Fruit fly (Drosophila melanogaster) Kc167 (cell line): ENCODE measurements around the gene dome.

Source experiments
- Myc ChIP-seq: fragments of >200 bp; optimal IDR thresholded peaks from 2 replicates; lab custom pipeline; 2017; ENCODE audit warnings: missing external identifiers
- Sin3A ChIP-seq: fragments of >200 bp; optimal IDR thresholded peaks from 2 replicates; lab custom pipeline; 2018; ENCODE audit warnings: missing external identifiers
- h ChIP-seq: fragments of >200 bp; optimal IDR thresholded peaks from 3 replicates; lab custom pipeline; 2018; ENCODE audit warnings: missing external identifiers
- insv ChIP-seq: fragments of >200 bp; optimal IDR thresholded peaks from 3 replicates; lab custom pipeline; 2018; ENCODE audit warnings: missing external identifiers
- psq ChIP-seq: fragments of >200 bp; optimal IDR thresholded peaks from 2 replicates; lab custom pipeline; 2017; ENCODE audit warnings: missing external identifiers
- ttk ChIP-seq: sonication (Bioruptor generic); optimal IDR thresholded peaks from 2 replicates; lab custom pipeline; 2017; ENCODE audit warnings: missing external identifiers

DNA sequence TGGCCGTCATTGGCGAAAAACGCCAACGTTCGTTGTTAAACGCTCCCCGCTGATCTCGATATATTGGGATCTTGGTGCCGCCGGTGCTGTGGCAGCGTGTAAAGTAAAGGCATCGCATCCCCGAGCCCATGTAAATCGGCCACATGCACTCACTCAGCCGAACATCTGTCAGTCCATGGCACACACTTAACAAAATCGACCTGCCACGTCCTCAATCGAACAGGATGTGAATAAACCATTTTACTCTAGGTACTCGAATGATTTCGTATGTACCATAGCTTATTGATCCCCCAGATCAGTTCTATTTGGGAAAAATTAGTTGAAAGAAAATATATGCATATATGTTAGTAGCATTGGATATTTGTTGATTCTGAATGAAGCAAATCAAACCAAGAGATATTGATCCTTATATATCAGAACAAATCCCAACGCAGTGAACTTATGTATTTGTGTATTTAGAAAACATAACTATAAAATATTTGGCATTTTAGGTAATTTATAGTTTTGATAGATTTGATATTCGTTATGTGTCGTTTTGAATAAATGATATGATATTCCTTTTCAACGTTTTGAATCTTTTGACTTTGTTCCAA is 33.1 kb upstream of the dome start:
- TF ChIP-seq insv (lab: Kevin White, UChicago) (no peak), psq (lab: Kevin White, UChicago) (no peak), h (lab: Kevin White, UChicago) (no peak), ttk (lab: Kevin White, UChicago) (no peak), Sin3A (lab: Kevin White, UChicago) (no peak), Myc (no peak)
